Worm (Caenorhabditis elegans) whole organism, L1 larva: Measurements from ENCODE around the gene C02F5.3.

Experiments used
- C16A3.4 ChIP-seq: fragments of 150-350 bp; optimal IDR thresholded peaks from 2 replicates; lab custom pipeline; 2014; ENCODE audit warnings: missing biosample characterization, missing genetic modification characterization
- aha-1 ChIP-seq: fragments of 150-350 bp; optimal IDR thresholded peaks from 2 replicates; lab custom pipeline; 2014; ENCODE audit warnings: missing biosample characterization, missing genetic modification characterization
- blmp-1 ChIP-seq: fragments of 150-350 bp; optimal IDR thresholded peaks from 2 replicates; lab custom pipeline; 2014; ENCODE audit warnings: missing biosample characterization, missing genetic modification characterization
- ceh-63 ChIP-seq: fragments of 200-800 bp; sonication (Bioruptor generic); optimal IDR thresholded peaks from 2 replicates; lab custom pipeline; 2018; ENCODE audit warnings: mild to moderate bottlenecking, missing genetic modification characterization, missing compliant biosample characterization
- ceh-88 ChIP-seq: fragments of 200-800 bp; sonication (Bioruptor generic); IDR thresholded peaks from 2 replicates; pipeline ENCODE4 v1.3.6; 2022; ENCODE audit warnings: missing genetic modification characterization, missing compliant biosample characterization
- efl-1 ChIP-seq, 4 experiments: fragments of 150-350 bp; optimal IDR thresholded peaks in 3 of 4; peaks in 1 of 4; 1 replicate in 1 of 4; 2 replicates in 3 of 4; lab custom pipeline; 2014; ENCODE audit warnings: missing biosample characterization in 2 of 4, missing genetic modification characterization in 2 of 4, missing genetic modification reagents in 2 of 4
- egl-27 ChIP-seq, 2 experiments: fragments of 150-350 bp in 1 of 2; sonication (generic microtip); optimal IDR thresholded peaks; 3 replicates each; lab custom pipeline; 2017 to 2018; ENCODE audit warnings: missing biosample characterization in 2 of 2, missing genetic modification characterization in 2 of 2, missing genetic modification reagents in 2 of 2
- ets-5 ChIP-seq: fragments of 200-800 bp; sonication (Bioruptor generic); IDR thresholded peaks from 2 replicates; pipeline ENCODE4 v1.3.6; 2022; ENCODE audit warnings: missing genetic modification characterization, missing compliant biosample characterization
- fkh-4 ChIP-seq: sonication (generic microtip); optimal IDR thresholded peaks from 2 replicates; lab custom pipeline; 2016; ENCODE audit warnings: missing compliant biosample characterization, missing genetic modification characterization, borderline replicate concordance
- fkh-8 ChIP-seq: sonication (generic microtip); optimal IDR thresholded peaks from 2 replicates; lab custom pipeline; 2016; ENCODE audit warnings: mild to moderate bottlenecking, missing genetic modification characterization, missing compliant biosample characterization
- hpl-2 ChIP-seq: fragments of 150-350 bp; optimal IDR thresholded peaks from 2 replicates; lab custom pipeline; 2014; ENCODE audit warnings: missing biosample characterization, missing genetic modification reagents, missing genetic modification characterization
- jun-1 ChIP-seq: fragments of 150-350 bp; optimal IDR thresholded peaks from 2 replicates; lab custom pipeline; 2014; ENCODE audit warnings: missing biosample characterization, missing genetic modification reagents, missing genetic modification characterization
- lin-13 ChIP-seq: fragments of 150-350 bp; optimal IDR thresholded peaks from 2 replicates; lab custom pipeline; 2014; ENCODE audit warnings: missing biosample characterization, missing genetic modification reagents, missing genetic modification characterization
- lin-14 ChIP-seq: fragments of 200-800 bp; sonication (Bioruptor generic); optimal IDR thresholded peaks from 2 replicates; lab custom pipeline; 2018; ENCODE audit warnings: mild to moderate bottlenecking, missing genetic modification characterization, moderate library complexity, missing compliant biosample characterization
- lin-15B ChIP-seq: fragments of 150-350 bp; sonication (generic microtip); optimal IDR thresholded peaks from 3 replicates; lab custom pipeline; 2014; ENCODE audit warnings: missing biosample characterization, missing genetic modification characterization
- lin-35 ChIP-seq, 2 experiments: fragments of 150-350 bp; optimal IDR thresholded peaks; 2 replicates each; lab custom pipeline; 2014; ENCODE audit warnings: missing biosample characterization in 2 of 2, missing genetic modification characterization in 2 of 2, missing genetic modification reagents in 2 of 2
- lin-39 ChIP-seq: fragments of 150-350 bp; optimal IDR thresholded peaks from 2 replicates; lab custom pipeline; 2014; ENCODE audit warnings: missing biosample characterization, missing genetic modification reagents, missing genetic modification characterization
- lsy-2 ChIP-seq, 2 experiments: fragments of 150-350 bp; optimal IDR thresholded peaks; 2 replicates each; lab custom pipeline; 2014; ENCODE audit warnings: missing biosample characterization in 2 of 2, missing genetic modification characterization in 2 of 2
- mef-2 ChIP-seq: fragments of 150-350 bp; optimal IDR thresholded peaks from 2 replicates; lab custom pipeline; 2014; ENCODE audit warnings: missing biosample characterization, missing genetic modification characterization
- mep-1 ChIP-seq: fragments of 150-350 bp; optimal IDR thresholded peaks from 2 replicates; lab custom pipeline; 2014; ENCODE audit warnings: missing biosample characterization, missing genetic modification characterization
- nhr-11 ChIP-seq: fragments of 150-350 bp; optimal IDR thresholded peaks from 2 replicates; lab custom pipeline; 2014; ENCODE audit warnings: missing biosample characterization, missing genetic modification characterization
- nhr-19 ChIP-seq: fragments of 200-800 bp; sonication (Bioruptor generic); conservative IDR thresholded peaks from 2 replicates; pipeline ENCODE4 v1.3.6; 2022; ENCODE audit warnings: missing genetic modification characterization, missing compliant biosample characterization
- nhr-20 ChIP-seq: sonication (generic microtip); optimal IDR thresholded peaks from 2 replicates; lab custom pipeline; 2016; ENCODE audit warnings: mild to moderate bottlenecking, missing genetic modification characterization, missing compliant biosample characterization
- nhr-28 ChIP-seq: fragments of 150-350 bp; optimal IDR thresholded peaks from 2 replicates; lab custom pipeline; 2014; ENCODE audit warnings: missing biosample characterization, missing genetic modification characterization
- nhr-71 ChIP-seq: sonication (generic microtip); optimal IDR thresholded peaks from 2 replicates; lab custom pipeline; 2016; ENCODE audit warnings: mild to moderate bottlenecking, missing genetic modification characterization, moderate library complexity, missing compliant biosample characterization
- nhr-77 ChIP-seq: fragments of 150-350 bp; optimal IDR thresholded peaks from 2 replicates; lab custom pipeline; 2014; ENCODE audit warnings: missing biosample characterization, missing genetic modification characterization
- nhr-85 ChIP-seq: sonication (generic microtip); peaks from one replicate; lab custom pipeline; 2016; ENCODE audit warnings: missing genetic modification characterization, inconsistent platforms, missing compliant biosample characterization
- nhr-90 ChIP-seq: sonication (generic microtip); optimal IDR thresholded peaks from 2 replicates; lab custom pipeline; 2016; ENCODE audit warnings: mild to moderate bottlenecking, missing genetic modification characterization, missing compliant biosample characterization; ENCODE audit not compliant: poor library complexity
- pag-3 ChIP-seq: sonication (generic microtip); optimal IDR thresholded peaks from 2 replicates; lab custom pipeline; 2017; ENCODE audit warnings: missing genetic modification characterization, mild to moderate bottlenecking, missing compliant biosample characterization, antibody characterized with exemption, borderline replicate concordance; ENCODE audit not compliant: insufficient read depth
- pax-3 ChIP-seq: fragments of 200-800 bp; sonication (Bioruptor generic); optimal IDR thresholded peaks from 2 replicates; lab custom pipeline; 2018; ENCODE audit warnings: mild to moderate bottlenecking, missing genetic modification characterization, moderate library complexity, missing compliant biosample characterization
- rnt-1 ChIP-seq: sonication (generic microtip); optimal IDR thresholded peaks from 2 replicates; lab custom pipeline; 2016; ENCODE audit warnings: mild to moderate bottlenecking, missing genetic modification characterization, moderate library complexity, missing compliant biosample characterization
- skn-1 ChIP-seq: fragments of 150-350 bp; optimal IDR thresholded peaks from 2 replicates; lab custom pipeline; 2014; ENCODE audit warnings: missing biosample characterization, missing genetic modification characterization
- snpc-4 ChIP-seq: fragments of 150-350 bp; optimal IDR thresholded peaks from 2 replicates; lab custom pipeline; 2014; ENCODE audit warnings: missing biosample characterization, missing genetic modification characterization
- snu-23 ChIP-seq: sonication (generic microtip); optimal IDR thresholded peaks from 2 replicates; lab custom pipeline; 2016; ENCODE audit warnings: missing genetic modification characterization, missing compliant biosample characterization
- sox-4 ChIP-seq: sonication (generic microtip); optimal IDR thresholded peaks from 2 replicates; lab custom pipeline; 2016; ENCODE audit warnings: missing genetic modification characterization, missing compliant biosample characterization
- sptf-1 ChIP-seq: fragments of 150-350 bp; optimal IDR thresholded peaks from 2 replicates; lab custom pipeline; 2014; ENCODE audit warnings: missing biosample characterization, missing genetic modification characterization
- swsn-7 ChIP-seq: sonication (generic microtip); optimal IDR thresholded peaks from 2 replicates; lab custom pipeline; 2016; ENCODE audit warnings: missing genetic modification characterization, missing compliant biosample characterization
- tbx-2 ChIP-seq: sonication (generic microtip); optimal IDR thresholded peaks from 2 replicates; lab custom pipeline; 2016; ENCODE audit warnings: missing genetic modification characterization, missing compliant biosample characterization
- tlp-1 ChIP-seq: fragments of 150-350 bp; optimal IDR thresholded peaks from 2 replicates; lab custom pipeline; 2014; ENCODE audit warnings: missing biosample characterization, missing genetic modification characterization
- unc-130 ChIP-seq: fragments of 150-350 bp; optimal IDR thresholded peaks from 2 replicates; lab custom pipeline; 2017; ENCODE audit warnings: missing biosample characterization, missing genetic modification characterization, inconsistent platforms
- unc-62 ChIP-seq: fragments of 150-350 bp; optimal IDR thresholded peaks from 2 replicates; lab custom pipeline; 2014; ENCODE audit warnings: missing biosample characterization, missing genetic modification reagents, missing genetic modification characterization
- unc-86 ChIP-seq: sonication (generic microtip); optimal IDR thresholded peaks from 2 replicates; lab custom pipeline; 2016; ENCODE audit warnings: missing genetic modification characterization, missing compliant biosample characterization
- unc-98 ChIP-seq: fragments of 200-800 bp; sonication (Bioruptor generic); IDR thresholded peaks from 2 replicates; pipeline ENCODE4 v1.3.6; 2022; ENCODE audit warnings: missing genetic modification characterization, missing compliant biosample characterization
- zag-1 ChIP-seq: fragments of 150-350 bp; optimal IDR thresholded peaks from 2 replicates; lab custom pipeline; 2014; ENCODE audit warnings: missing biosample characterization, missing genetic modification characterization

Gene C02F5.3

DNA sequence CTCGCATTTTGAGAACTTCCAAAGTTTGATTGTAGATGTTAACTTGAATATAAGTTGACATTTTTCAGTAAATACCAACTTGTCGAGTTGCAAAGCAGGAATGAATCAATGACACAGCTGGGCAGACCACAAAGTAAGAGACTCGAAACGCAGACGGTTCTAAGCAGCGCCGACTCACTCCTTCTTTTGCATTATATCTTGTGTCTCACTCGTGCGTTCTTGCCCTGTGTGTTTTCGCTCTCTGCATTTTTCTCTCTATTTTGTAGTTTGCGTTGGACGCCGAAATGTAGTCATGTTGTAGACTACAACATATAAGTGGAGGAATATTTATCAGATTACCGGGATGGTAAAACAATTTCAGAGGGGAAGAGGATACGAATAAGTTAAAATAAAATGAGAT, 2.9 kb upstream of the C02F5.3 start, which contains the start of gene C02F5.12:
TSS of gene C02F5.12 (minus strand) at position 221 of the 400 bp plus-strand sequence.
- no peak for TF ChIP-seq unc-98 (GFP tag; lab: Robert Waterston, UW)
- no peak for TF ChIP-seq C16A3.4 (tag; lab: Kevin White, UChicago)
- no peak for TF ChIP-seq aha-1 (tag; lab: Kevin White, UChicago)
- TF ChIP-seq lin-14 (GFP tag; lab: Kevin White, UChicago) = peak; percentile 32
- no peak for TF ChIP-seq tbx-2
- TF ChIP-seq blmp-1 (tag; lab: Kevin White, UChicago) = peak; percentile 64
- no peak for TF ChIP-seq fkh-8 (tag; lab: Kevin White, UChicago)
- TF ChIP-seq mep-1 (tag; lab: Kevin White, UChicago) = peak; percentile 63
- no peak for TF ChIP-seq swsn-7 (tag; lab: Kevin White, UChicago)
- no peak for TF ChIP-seq fkh-4 (tag; lab: Kevin White, UChicago)
- TF ChIP-seq sptf-1 (tag; lab: Kevin White, UChicago) = no peak
- no peak for TF ChIP-seq nhr-11 (tag; lab: Kevin White, UChicago)
- TF ChIP-seq pax-3 (tag; lab: Kevin White, UChicago) = no peak
- TF ChIP-seq nhr-77 = no peak
- TF ChIP-seq skn-1 = no peak
- no peak for TF ChIP-seq tlp-1 (tag; lab: Kevin White, UChicago)
- TF ChIP-seq nhr-90 (tag; lab: Kevin White, UChicago) = peak; percentile 15
- TF ChIP-seq efl-1 (optimal IDR thresholded peaks at IDR 0.05; lab: Kevin White, UChicago) = peak in 1 of 2 experiments; percentile 3
- no peak for TF ChIP-seq efl-1 (GFP tag; optimal IDR thresholded peaks at IDR 0.05 in 1 of 2; lab: Kevin White, UChicago)
- peak; percentile 46 for TF ChIP-seq nhr-85 (tag; lab: Kevin White, UChicago)
- no peak for TF ChIP-seq unc-86 (tag; lab: Kevin White, UChicago)
- TF ChIP-seq rnt-1 (tag; lab: Kevin White, UChicago) = peak; percentile 11
- TF ChIP-seq pag-3 = no peak
- TF ChIP-seq hpl-2 (GFP tag; lab: Kevin White, UChicago) = no peak
- TF ChIP-seq lin-35 (GFP tag; optimal IDR thresholded peaks at IDR 0.05; lab: Kevin White, UChicago) = peak in 1 of 2 experiments; percentile 21
- no peak for TF ChIP-seq zag-1 (tag; lab: Kevin White, UChicago)
- TF ChIP-seq sox-4 (tag; lab: Kevin White, UChicago) = no peak
- TF ChIP-seq nhr-19 (GFP tag; lab: Robert Waterston, UW) = no peak
- peak; percentile 11 to 32 for TF ChIP-seq lsy-2 (tag; optimal IDR thresholded peaks at IDR 0.05; lab: Kevin White, UChicago)
- TF ChIP-seq jun-1 (tag; lab: Kevin White, UChicago) = no peak
- no peak for TF ChIP-seq lin-15B (tag; lab: Kevin White, UChicago)
- no peak for TF ChIP-seq lin-39 (tag; lab: Kevin White, UChicago)
- TF ChIP-seq ets-5 (GFP tag; lab: Robert Waterston, UW) = no peak
- TF ChIP-seq ceh-88 = no peak
- TF ChIP-seq nhr-28 (tag; lab: Kevin White, UChicago) = no peak
- TF ChIP-seq ceh-63 (GFP tag; lab: Kevin White, UChicago) = no peak
- TF ChIP-seq mef-2 = no peak
- TF ChIP-seq unc-130 (tag; lab: Kevin White, UChicago) = no peak
- TF ChIP-seq egl-27 (tag; optimal IDR thresholded peaks at IDR 0.05; lab: Kevin White, UChicago) = no peak
- peak; percentile 60 for TF ChIP-seq nhr-20 (tag; lab: Kevin White, UChicago)
- TF ChIP-seq unc-62 (GFP tag; lab: Kevin White, UChicago) = no peak
- TF ChIP-seq snpc-4 (tag; lab: Kevin White, UChicago) = no peak
- peak; percentile 39 for TF ChIP-seq snu-23
- TF ChIP-seq nhr-71 = peak; percentile 51
- no peak for TF ChIP-seq lin-13
